Worm (Caenorhabditis elegans): Measurements from ENCODE around the gene F48G7.10.

Gene F48G7.10

ce11 chrV:634855-635254, at the start of gene F48G7.10:
F48G7.10 (minus strand) TSS chrV:634955.
- TF ChIP-seq ceh-20 (GFP tag; IDR thresholded peaks at IDR 0.05) = no peak
- no peak for TF ChIP-seq lin-39 (tag; optimal IDR thresholded peaks at IDR 0.05)
- TF ChIP-seq lin-15B (tag; optimal IDR thresholded peaks at IDR 0.05) = no peak
- no peak for TF ChIP-seq F49E8.2 (tag; optimal IDR thresholded peaks at IDR 0.05; ENCODE audit: borderline replicate concordance)
- TF ChIP-seq nhr-48 (tag; optimal IDR thresholded peaks at IDR 0.05) = no peak
- TF ChIP-seq dmd-8 (GFP tag; IDR thresholded peaks at IDR 0.05) = no peak
- no peak for TF ChIP-seq lin-29 (GFP tag; IDR thresholded peaks at IDR 0.05)
- no peak for TF ChIP-seq Y105C5A.15 (GFP tag; IDR thresholded peaks at IDR 0.05)

DNA sequence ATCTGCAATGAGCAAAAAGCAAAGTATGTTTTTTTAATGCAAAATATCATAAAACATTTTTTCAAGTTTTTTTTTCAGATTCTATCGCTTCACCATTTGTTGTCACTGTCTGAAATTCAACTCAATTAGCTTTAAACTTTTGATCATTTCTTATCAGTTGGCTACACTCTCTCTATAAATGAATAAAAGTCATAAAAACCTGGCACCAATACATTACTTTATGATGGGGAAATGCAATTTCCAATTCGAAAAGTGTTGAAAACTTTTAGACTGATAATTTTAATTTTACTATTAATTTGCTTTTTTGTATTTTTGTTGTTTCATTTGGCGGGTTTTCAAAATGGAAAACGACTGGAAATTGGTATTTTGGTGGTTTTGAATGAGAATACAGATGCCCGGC, 49.1 kb upstream of the F48G7.10 start, which contains the start of gene F31F4.1:
TSS of gene F31F4.1 (plus strand) at position 203 of the 400 bp plus-strand sequence.
- TF ChIP-seq vab-7 (GFP tag; IDR thresholded peaks at IDR 0.05) = no peak
- no peak for TF ChIP-seq egl-43 (GFP tag; IDR thresholded peaks at IDR 0.05)
- TF ChIP-seq lim-7 (GFP tag; IDR thresholded peaks at IDR 0.05) = no peak
- no peak for TF ChIP-seq mxl-3 (GFP tag; optimal IDR thresholded peaks at IDR 0.05)
- TF ChIP-seq zip-11 (GFP tag; IDR thresholded peaks at IDR 0.05) = no peak
- no peak for TF ChIP-seq nhr-25 (tag; optimal IDR thresholded peaks at IDR 0.05; ENCODE audit: borderline replicate concordance, insufficient read depth)
- no peak for TF ChIP-seq hlh-30 (tag; optimal IDR thresholded peaks at IDR 0.05; ENCODE audit: insufficient read depth)
- no peak for TF ChIP-seq ceh-62 (tag; optimal IDR thresholded peaks at IDR 0.05)
- no peak for TF ChIP-seq lin-39 (tag; optimal IDR thresholded peaks at IDR 0.05)
- TF ChIP-seq nhr-111 (GFP tag; optimal IDR thresholded peaks at IDR 0.05) = no peak
- TF ChIP-seq ces-1 (GFP tag; optimal IDR thresholded peaks at IDR 0.05) = no peak
- no peak for TF ChIP-seq Y5F2A.4 (GFP tag; optimal IDR thresholded peaks at IDR 0.05)
- TF ChIP-seq php-3 (GFP tag; IDR thresholded peaks at IDR 0.05) = peak; percentile 83
- TF ChIP-seq pqm-1 (tag; optimal IDR thresholded peaks at IDR 0.05) = peak; percentile 75
- TF ChIP-seq lin-1 (GFP tag; IDR thresholded peaks at IDR 0.05) = no peak
- TF ChIP-seq T20F7.1 (GFP tag; optimal IDR thresholded peaks at IDR 0.05) = no peak
- TF ChIP-seq skn-1 (tag; optimal IDR thresholded peaks at IDR 0.05) = no peak
- TF ChIP-seq unc-62 (GFP tag; optimal IDR thresholded peaks at IDR 0.05 in 1 of 2) = no peak
- no peak for TF ChIP-seq unc-62 (tag; optimal IDR thresholded peaks at IDR 0.05)
- TF ChIP-seq mep-1 (tag; optimal IDR thresholded peaks at IDR 0.05) = no peak
- no peak for TF ChIP-seq daf-16 (GFP tag; optimal IDR thresholded peaks at IDR 0.05)
- TF ChIP-seq daf-16 (tag; optimal IDR thresholded peaks at IDR 0.05) = peak; percentile 81
- TF ChIP-seq dve-1 (tag; optimal IDR thresholded peaks at IDR 0.05; ENCODE audit: insufficient read depth) = peak; percentile 47
- no peak for TF ChIP-seq jun-1 (tag; optimal IDR thresholded peaks at IDR 0.05)
- no peak for TF ChIP-seq ZK337.2 (GFP tag; IDR thresholded peaks at IDR 0.05)
- TF ChIP-seq ztf-11 (tag; optimal IDR thresholded peaks at IDR 0.05) = no peak
- no peak for TF ChIP-seq dmd-8 (GFP tag; IDR thresholded peaks at IDR 0.05)
- TF ChIP-seq madf-5 (GFP tag; IDR thresholded peaks at IDR 0.05) = no peak
- TF ChIP-seq zfp-3 (GFP tag; conservative IDR thresholded peaks at IDR 0.05) = no peak
- no peak for TF ChIP-seq snpc-1.2 (GFP tag; IDR thresholded peaks at IDR 0.05)
- TF ChIP-seq set-16 (GFP tag; IDR thresholded peaks at IDR 0.05) = no peak
- TF ChIP-seq aha-1 (tag) = peak; percentile 55
- no peak for TF ChIP-seq dmd-9 (GFP tag; IDR thresholded peaks at IDR 0.05)
- TF ChIP-seq nhr-237 (tag; optimal IDR thresholded peaks at IDR 0.05) = no peak
- TF ChIP-seq ceh-28 (tag; optimal IDR thresholded peaks at IDR 0.05) = no peak
- TF ChIP-seq fkh-10 (GFP tag; optimal IDR thresholded peaks at IDR 0.05) = no peak
- TF ChIP-seq nhr-77 (tag; optimal IDR thresholded peaks at IDR 0.05) = peak; percentile 63
- TF ChIP-seq ceh-20 (GFP tag; IDR thresholded peaks at IDR 0.05) = no peak
- TF ChIP-seq unc-130 (GFP tag; optimal IDR thresholded peaks at IDR 0.05) = no peak
- no peak for TF ChIP-seq nhr-48 (tag; optimal IDR thresholded peaks at IDR 0.05)
- no peak for TF ChIP-seq D1046.2 (GFP tag; IDR thresholded peaks at IDR 0.05)
- no peak for TF ChIP-seq nhr-41 (GFP tag; IDR thresholded peaks at IDR 0.05)
- no peak for TF ChIP-seq F37D6.2 (tag; optimal IDR thresholded peaks at IDR 0.05)
- no peak for TF ChIP-seq F26F4.8 (GFP tag; conservative IDR thresholded peaks at IDR 0.05)
- TF ChIP-seq nhr-28 (tag; optimal IDR thresholded peaks at IDR 0.05) = peak; percentile 63
